Worm (Caenorhabditis elegans): ENCODE data around the gene elb-1.

ce11 chrIII:11704377-11704978 is 14.8 kb downstream of the elb-1 start:
- TF ChIP-seq lsy-2 (tag; optimal IDR thresholded peaks at IDR 0.05) (no peak), nhr-12 (tag; optimal IDR thresholded peaks at IDR 0.05) (no peak), nhr-237 (tag; optimal IDR thresholded peaks at IDR 0.05) (no peak), pha-4 (tag; optimal IDR thresholded peaks at IDR 0.05) (no peak), M03D4.4 (tag; optimal IDR thresholded peaks at IDR 0.05) (no peak), nhr-28 (tag; optimal IDR thresholded peaks at IDR 0.05) (no peak), ztf-11 (tag; optimal IDR thresholded peaks at IDR 0.05) (no peak), mab-5 (tag; optimal IDR thresholded peaks at IDR 0.05) (no peak), mep-1 (tag; optimal IDR thresholded peaks at IDR 0.05) (no peak), zip-8 (tag; optimal IDR thresholded peaks at IDR 0.05) (no peak), unc-39 (tag; optimal IDR thresholded peaks at IDR 0.05) (no peak), lin-13 (tag; optimal IDR thresholded peaks at IDR 0.05) (no peak)

Measured in whole organism, mixed stage, embryonic.